Worm (Caenorhabditis elegans) whole organism, young adult: ENCODE measurements around the gene glb-30.

ENCODE experiments used
- B0261.1 ChIP-seq: sonication (generic microtip); optimal IDR thresholded peaks from 2 replicates; lab custom pipeline; 2016; ENCODE audit warnings: mild to moderate bottlenecking, missing genetic modification characterization, moderate library complexity, missing compliant biosample characterization
- B0336.3 ChIP-seq: fragments of 200-800 bp; sonication (Bioruptor generic); IDR thresholded peaks from 2 replicates; pipeline ENCODE4 v1.3.6; 2022; ENCODE audit warnings: missing genetic modification characterization, missing compliant biosample characterization
- F52B5.7 ChIP-seq: sonication (generic microtip); optimal IDR thresholded peaks from 2 replicates; lab custom pipeline; 2016; ENCODE audit warnings: mild to moderate bottlenecking, missing genetic modification characterization, missing compliant biosample characterization
- F55B11.4 ChIP-seq: sonication (generic microtip); optimal IDR thresholded peaks from 2 replicates; lab custom pipeline; 2016; ENCODE audit warnings: missing compliant biosample characterization, missing genetic modification characterization, borderline replicate concordance; ENCODE audit not compliant: insufficient read depth
- Y53F4B.3 ChIP-seq: fragments of 200-800 bp; sonication (Bioruptor generic); IDR thresholded peaks from 2 replicates; pipeline ENCODE4 v1.3.6; 2022; ENCODE audit warnings: missing genetic modification reagents, missing genetic modification characterization, missing compliant biosample characterization
- Y67H2A.10 ChIP-seq: fragments of 200-800 bp; sonication (Bioruptor generic); conservative IDR thresholded peaks from 2 replicates; pipeline ENCODE4 v1.3.6; 2022; ENCODE audit warnings: missing genetic modification reagents, missing genetic modification characterization, missing compliant biosample characterization
- atf-7 ChIP-seq: sonication (generic microtip); optimal IDR thresholded peaks from 2 replicates; lab custom pipeline; 2017; ENCODE audit warnings: mild to moderate bottlenecking, missing genetic modification characterization, missing compliant biosample characterization
- attf-3 ChIP-seq: fragments of 200-800 bp; sonication (Bioruptor generic); conservative IDR thresholded peaks from 2 replicates; pipeline ENCODE4 v1.3.6; 2022; ENCODE audit warnings: missing genetic modification reagents, missing genetic modification characterization, missing compliant biosample characterization
- bed-2 ChIP-seq: fragments of 200-800 bp; sonication (Bioruptor generic); IDR thresholded peaks from 2 replicates; pipeline ENCODE4 v1.3.6; 2022; ENCODE audit warnings: missing genetic modification reagents, missing genetic modification characterization, missing compliant biosample characterization
- ccch-3 ChIP-seq: fragments of 200-800 bp; sonication (Bioruptor generic); optimal IDR thresholded peaks from 2 replicates; lab custom pipeline; 2018; ENCODE audit warnings: mild to moderate bottlenecking, missing genetic modification characterization, missing compliant biosample characterization
- cebp-1 ChIP-seq, 2 experiments: fragments of 200-800 bp in 1 of 2; sonication (Bioruptor generic) in 1 of 2; sonication (generic microtip) in 1 of 2; IDR thresholded peaks in 1 of 2; optimal IDR thresholded peaks in 1 of 2; 2 replicates each; pipeline versions ENCODE4 v1.3.6 to Lab custom; 2017 to 2022; ENCODE audit warnings: missing compliant biosample characterization in 2 of 2, missing genetic modification characterization in 2 of 2, mild to moderate bottlenecking in 1 of 2, missing genetic modification reagents in 1 of 2, moderate library complexity in 1 of 2
- cebp-2 ChIP-seq: fragments of 200-800 bp; sonication (Bioruptor generic); IDR thresholded peaks from 2 replicates; pipeline ENCODE4 v1.3.6; 2022; ENCODE audit warnings: missing genetic modification characterization, missing compliant biosample characterization
- ceh-58 ChIP-seq: fragments of 200-800 bp; sonication (Bioruptor generic); IDR thresholded peaks from 2 replicates; pipeline ENCODE4 v1.3.6; 2022; ENCODE audit warnings: missing genetic modification characterization, missing compliant biosample characterization
- ceh-79 ChIP-seq: sonication (generic microtip); optimal IDR thresholded peaks from 2 replicates; lab custom pipeline; 2017; ENCODE audit warnings: mild to moderate bottlenecking, missing genetic modification characterization, missing compliant biosample characterization
- chd-7 ChIP-seq: sonication (generic microtip); optimal IDR thresholded peaks from 2 replicates; lab custom pipeline; 2016; ENCODE audit warnings: mild to moderate bottlenecking, missing genetic modification characterization, moderate library complexity, missing compliant biosample characterization
- die-1 ChIP-seq: sonication (generic microtip); optimal IDR thresholded peaks from 2 replicates; lab custom pipeline; 2016; ENCODE audit warnings: missing genotype, mild to moderate bottlenecking, missing genetic modification characterization, missing compliant biosample characterization
- dpl-1 ChIP-seq: fragments of 150-350 bp; optimal IDR thresholded peaks from 2 replicates; lab custom pipeline; 2014; ENCODE audit warnings: missing biosample characterization, missing genetic modification reagents, missing genetic modification characterization
- efl-1 ChIP-seq: fragments of 150-350 bp; optimal IDR thresholded peaks from 2 replicates; lab custom pipeline; 2014; ENCODE audit warnings: missing biosample characterization, missing genetic modification reagents, missing genetic modification characterization
- egl-44 ChIP-seq: fragments of 200-800 bp; sonication (Bioruptor generic); IDR thresholded peaks from 2 replicates; pipeline ENCODE4 v1.3.6; 2022; ENCODE audit warnings: missing genetic modification reagents, missing genetic modification characterization, missing compliant biosample characterization
- ets-4 ChIP-seq: fragments of 200-800 bp; sonication (Bioruptor generic); optimal IDR thresholded peaks from 2 replicates; lab custom pipeline; 2018; ENCODE audit warnings: mild to moderate bottlenecking, missing genetic modification characterization, missing compliant biosample characterization
- fkh-3 ChIP-seq: sonication (generic microtip); optimal IDR thresholded peaks from 2 replicates; lab custom pipeline; 2016; ENCODE audit warnings: mild to moderate bottlenecking, missing genetic modification characterization, missing compliant biosample characterization
- gei-17 ChIP-seq: fragments of 200-800 bp; sonication (Bioruptor generic); optimal IDR thresholded peaks from 2 replicates; lab custom pipeline; 2018; ENCODE audit warnings: mild to moderate bottlenecking, missing genetic modification characterization, missing compliant biosample characterization
- lag-1 ChIP-seq: fragments of 200-800 bp; sonication (Bioruptor generic); IDR thresholded peaks from 2 replicates; pipeline ENCODE4 v1.3.6; 2022; ENCODE audit warnings: missing genetic modification reagents, missing genetic modification characterization, missing compliant biosample characterization
- lin-26 ChIP-seq: fragments of 200-800 bp; sonication (Bioruptor generic); IDR thresholded peaks from 2 replicates; pipeline ENCODE4 v1.3.6; 2022; ENCODE audit warnings: missing genetic modification reagents, missing genetic modification characterization, missing compliant biosample characterization
- lir-1 ChIP-seq: fragments of 200-800 bp; sonication (Bioruptor generic); conservative IDR thresholded peaks from 2 replicates; pipeline ENCODE4 v1.3.6; 2022; ENCODE audit warnings: missing genetic modification reagents, missing genetic modification characterization, missing compliant biosample characterization
- lsl-1 ChIP-seq: fragments of 200-800 bp; sonication (Bioruptor generic); optimal IDR thresholded peaks from 2 replicates; lab custom pipeline; 2018; ENCODE audit warnings: mild to moderate bottlenecking, missing genetic modification characterization, moderate library complexity, missing compliant biosample characterization
- madf-10 ChIP-seq: sonication (generic microtip); optimal IDR thresholded peaks from 2 replicates; lab custom pipeline; 2016; ENCODE audit warnings: mild to moderate bottlenecking, missing genetic modification characterization, missing compliant biosample characterization
- madf-6 ChIP-seq: fragments of 200-800 bp; sonication (Bioruptor generic); IDR thresholded peaks from 2 replicates; pipeline ENCODE4 v1.3.6; 2022; ENCODE audit warnings: missing genetic modification reagents, missing genetic modification characterization, missing compliant biosample characterization
- mel-28 ChIP-seq: sonication (generic microtip); optimal IDR thresholded peaks from 2 replicates; lab custom pipeline; 2016; ENCODE audit warnings: borderline replicate concordance, mild to moderate bottlenecking, missing genetic modification characterization, missing compliant biosample characterization
- mes-4 ChIP-seq: sonication (generic microtip); optimal IDR thresholded peaks from 2 replicates; lab custom pipeline; 2016; ENCODE audit warnings: missing genotype, missing genetic modification characterization, missing compliant biosample characterization
- nfya-1 ChIP-seq: sonication (generic microtip); optimal IDR thresholded peaks from 2 replicates; lab custom pipeline; 2017; ENCODE audit warnings: antibody characterized with exemption, missing compliant biosample characterization, missing genetic modification characterization, borderline replicate concordance; ENCODE audit not compliant: insufficient read depth
- nfyb-1 ChIP-seq: fragments of 200-800 bp; sonication (Bioruptor generic); IDR thresholded peaks from 2 replicates; pipeline ENCODE4 v1.3.6; 2022; ENCODE audit warnings: missing genetic modification reagents, missing genetic modification characterization, missing compliant biosample characterization
- nhr-120 ChIP-seq: fragments of 200-800 bp; sonication (Bioruptor generic); IDR thresholded peaks from 2 replicates; pipeline ENCODE4 v1.3.6; 2022; ENCODE audit warnings: missing genetic modification characterization, missing compliant biosample characterization
- nhr-27 ChIP-seq: fragments of 200-800 bp; sonication (Bioruptor generic); optimal IDR thresholded peaks from 2 replicates; lab custom pipeline; 2018; ENCODE audit warnings: mild to moderate bottlenecking, missing genetic modification characterization, moderate library complexity, missing compliant biosample characterization
- pbrm-1 ChIP-seq: fragments of 200-800 bp; sonication (Bioruptor generic); IDR thresholded peaks from 2 replicates; pipeline ENCODE4 v1.3.6; 2022; ENCODE audit warnings: missing genetic modification reagents, missing genetic modification characterization, missing compliant biosample characterization
- rpc-1 ChIP-seq, 2 experiments: fragments of 150-350 bp in 1 of 2; sonication (generic microtip) in 1 of 2; optimal IDR thresholded peaks; 2 replicates each; lab custom pipeline; 2014 to 2018; ENCODE audit warnings: missing biosample characterization in 1 of 2, missing genetic modification characterization in 1 of 2, missing genetic modification reagents in 1 of 2, missing genotype in 1 of 2
- snpc-1.1 ChIP-seq: sonication (generic microtip); optimal IDR thresholded peaks from 2 replicates; lab custom pipeline; 2017; ENCODE audit warnings: missing genetic modification characterization, mild to moderate bottlenecking, missing compliant biosample characterization, antibody characterized with exemption, moderate library complexity, missing genotype, missing genetic modification reagents; ENCODE audit not compliant: insufficient read depth
- somi-1 ChIP-seq: fragments of 200-800 bp; sonication (Bioruptor generic); optimal IDR thresholded peaks from 2 replicates; lab custom pipeline; 2018; ENCODE audit warnings: mild to moderate bottlenecking, missing genetic modification characterization, missing compliant biosample characterization
- tbp1 ChIP-seq: fragments of 200-800 bp; sonication (Bioruptor generic); optimal IDR thresholded peaks from 2 replicates; lab custom pipeline; 2018; ENCODE audit warnings: mild to moderate bottlenecking, missing genetic modification characterization, missing compliant biosample characterization
- unc-62 ChIP-seq: fragments of 150-350 bp; optimal IDR thresholded peaks from 2 replicates; lab custom pipeline; 2014; ENCODE audit warnings: missing biosample characterization, missing genetic modification reagents, missing genetic modification characterization
- xnd-1 ChIP-seq: sonication (generic microtip); optimal IDR thresholded peaks from 2 replicates; lab custom pipeline; 2016; ENCODE audit warnings: missing genotype, missing genetic modification reagents, missing genetic modification characterization, missing compliant biosample characterization
- ztf-22 ChIP-seq: fragments of 200-800 bp; sonication (Bioruptor generic); optimal IDR thresholded peaks from 2 replicates; lab custom pipeline; 2018; ENCODE audit warnings: mild to moderate bottlenecking, missing genetic modification characterization, moderate library complexity, missing compliant biosample characterization
- ztf-25 ChIP-seq: fragments of 200-800 bp; sonication (Bioruptor generic); IDR thresholded peaks from 2 replicates; pipeline ENCODE4 v1.3.6; 2022; ENCODE audit warnings: missing genetic modification reagents, missing genetic modification characterization, missing compliant biosample characterization
- ztf-26 ChIP-seq: sonication (generic microtip); optimal IDR thresholded peaks from 2 replicates; lab custom pipeline; 2017; ENCODE audit warnings: missing genetic modification characterization, missing compliant biosample characterization
- ztf-3 ChIP-seq: fragments of 200-800 bp; sonication (Bioruptor generic); optimal IDR thresholded peaks from 2 replicates; lab custom pipeline; 2018; ENCODE audit warnings: mild to moderate bottlenecking, missing genetic modification characterization, missing compliant biosample characterization
- ztf-6 ChIP-seq: fragments of 200-800 bp; sonication (Bioruptor generic); IDR thresholded peaks from 2 replicates; pipeline ENCODE4 v1.3.6; 2022; ENCODE audit warnings: missing genetic modification reagents, missing genetic modification characterization, missing compliant biosample characterization

glb-30 gene

DNA sequence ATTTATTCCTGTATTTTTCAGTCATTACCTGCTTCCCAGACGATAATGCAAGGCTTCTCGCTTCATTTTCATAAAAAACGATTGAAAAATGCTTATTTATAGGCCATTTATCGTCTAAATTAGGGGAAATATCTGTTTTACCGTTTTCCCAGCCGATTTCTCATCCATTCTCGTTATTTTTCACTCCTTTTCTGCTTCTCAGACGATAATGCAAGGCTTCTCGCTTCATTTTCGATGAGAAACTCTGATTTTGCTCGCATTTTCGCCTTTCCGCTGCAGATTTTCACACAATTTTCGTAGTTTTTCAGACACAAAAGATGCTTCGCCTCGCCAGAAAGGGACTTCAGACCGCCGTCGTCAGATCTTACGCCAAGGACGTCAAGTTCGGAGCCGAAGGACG lies 49.0 kb downstream of the glb-30 start, which contains the start of gene hsp-60:
TSS of gene hsp-60 (plus strand) at position 301 of the 400 bp plus-strand sequence.
- TF ChIP-seq nfya-1 (tag; lab: Kevin White, UChicago), result no peak
- no peak for TF ChIP-seq cebp-1 (GFP tag; IDR thresholded peaks at IDR 0.05; lab: Robert Waterston, UW)
- TF ChIP-seq cebp-1 (tag; optimal IDR thresholded peaks at IDR 0.05; lab: Kevin White, UChicago), result no peak
- no peak for TF ChIP-seq madf-6 (GFP tag; lab: Robert Waterston, UW)
- TF ChIP-seq attf-3 (GFP tag; lab: Robert Waterston, UW), result no peak
- TF ChIP-seq ets-4 (GFP tag; lab: Kevin White, UChicago), result no peak
- no peak for TF ChIP-seq ceh-58 (GFP tag; lab: Robert Waterston, UW)
- no peak for TF ChIP-seq ztf-22 (GFP tag; lab: Kevin White, UChicago)
- no peak for TF ChIP-seq nfyb-1
- TF ChIP-seq snpc-1.1 (tag; lab: Kevin White, UChicago), result no peak
- TF ChIP-seq egl-44, result no peak
- TF ChIP-seq gei-17 (GFP tag; lab: Kevin White, UChicago), result no peak
- TF ChIP-seq ccch-3 (GFP tag; lab: Kevin White, UChicago), result no peak
- no peak for TF ChIP-seq ztf-25
- TF ChIP-seq, all 124 proteins: peak for 0

DNA sequence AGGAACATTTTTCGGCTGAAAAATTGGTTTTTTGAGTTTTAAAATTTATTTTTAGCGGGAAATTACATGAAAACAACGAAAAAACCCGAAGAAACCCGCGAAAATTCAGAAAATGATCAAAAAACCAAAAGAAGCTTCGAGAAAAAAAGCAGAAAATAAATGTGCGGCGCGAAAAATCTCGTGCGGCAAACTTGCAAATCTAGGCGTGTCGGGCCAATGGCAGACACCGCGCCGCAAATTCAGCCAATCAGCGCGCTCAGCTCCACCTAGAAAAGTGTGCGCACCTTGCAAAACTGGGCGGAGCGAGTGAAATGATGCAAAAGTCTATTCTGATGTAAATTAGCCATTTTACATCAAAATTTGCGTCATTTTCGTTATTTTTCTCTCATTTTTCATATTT lies 49.5 kb downstream of the glb-30 start, which contains the start of gene Y22D7AL.10:
TSS of gene Y22D7AL.10 (minus strand) at position 15 of the 400 bp plus-strand sequence.
- TF ChIP-seq nhr-27 (tag; lab: Kevin White, UChicago) (peak; percentile 90), efl-1 (GFP tag; lab: Kevin White, UChicago) (peak; percentile 94), tbp1 (GFP tag; lab: Kevin White, UChicago) (peak; percentile 80), ztf-26 (tag; lab: Kevin White, UChicago) (peak; percentile 96), bed-2 (peak; percentile 95), mel-28 (peak; percentile 87), F55B11.4 (tag; lab: Kevin White, UChicago) (no peak), lir-1 (GFP tag; lab: Robert Waterston, UW) (peak; percentile 97), unc-62 (no peak), nhr-120 (0 out of 2 replicates have a peak, but pooled peaks have one; percentile 70), ztf-3 (GFP tag; lab: Kevin White, UChicago) (peak; percentile 83), egl-44 (peak; percentile 93), dpl-1 (peak; percentile 92), die-1 (tag; lab: Kevin White, UChicago) (peak; percentile 77), atf-7 (peak; percentile 97), Y67H2A.10 (GFP tag; lab: Robert Waterston, UW) (peak; percentile 94), mes-4 (tag; lab: Kevin White, UChicago) (peak; percentile 56), lsl-1 (GFP tag; lab: Kevin White, UChicago) (peak; percentile 92), fkh-3 (tag; lab: Kevin White, UChicago) (peak; percentile 69), pbrm-1 (GFP tag; lab: Robert Waterston, UW) (peak; percentile 99), Y53F4B.3 (GFP tag; lab: Robert Waterston, UW) (peak; percentile 85), B0336.3 (GFP tag; lab: Robert Waterston, UW) (peak; percentile 100), xnd-1 (peak; percentile 93), ceh-79 (tag; lab: Kevin White, UChicago) (peak; percentile 95), madf-10 (tag; lab: Kevin White, UChicago) (peak; percentile 92), lin-26 (GFP tag; lab: Robert Waterston, UW) (peak; percentile 81), chd-7 (peak; percentile 98), ztf-22 (GFP tag; lab: Kevin White, UChicago) (peak; percentile 82), somi-1 (GFP tag; lab: Kevin White, UChicago) (peak; percentile 96), B0261.1 (tag; lab: Kevin White, UChicago) (peak; percentile 51), rpc-1 (optimal IDR thresholded peaks at IDR 0.05; lab: Kevin White, UChicago) (peak; percentile 90), rpc-1 (tag; optimal IDR thresholded peaks at IDR 0.05; lab: Kevin White, UChicago) (peak; percentile 8), lag-1 (0 out of 2 replicates have a peak, but pooled peaks have one; percentile 56), cebp-2 (GFP tag; lab: Robert Waterston, UW) (peak; percentile 94), ztf-6 (0 out of 2 replicates have a peak, but pooled peaks have one; percentile 46), F52B5.7 (peak; percentile 94)
